Fruit fly (Drosophila melanogaster) whole organism, embryonic: Measurements from ENCODE around the gene CG32032.
A peak's percentile ranks its signal among the peaks of the same experiment; 100 is the strongest.

Experiments
- Ada2b ChIP-seq: fragments of 200-800 bp; sonication (Bioruptor generic); IDR thresholded peaks from 2 replicates; pipeline ENCODE4 v1.3.6; 2022; ENCODE audit warnings: missing biosample characterization, missing genetic modification characterization
- Bgb ChIP-seq: fragments of 200-800 bp; sonication (Bioruptor generic); IDR thresholded peaks from 2 replicates; pipeline ENCODE4 v1.3.6; 2022; ENCODE audit warnings: missing biosample characterization, missing genetic modification characterization; ENCODE audit not compliant: partially characterized antibody
- Blimp-1 ChIP-seq: fragments of 200-800 bp; sonication (Bioruptor generic); optimal IDR thresholded peaks from 3 replicates; lab custom pipeline; 2018; ENCODE audit warnings: missing biosample characterization, missing genetic modification characterization, mild to moderate bottlenecking, moderate library complexity, missing genetic modification reagents
- CG10462 ChIP-seq: fragments of 200-800 bp; sonication (Bioruptor generic); optimal IDR thresholded peaks from 2 replicates; lab custom pipeline; 2016; ENCODE audit warnings: missing biosample characterization, missing genetic modification characterization
- CG10979 ChIP-seq: fragments of 200-800 bp; sonication (Bioruptor generic); optimal IDR thresholded peaks from 2 replicates; lab custom pipeline; 2018; ENCODE audit warnings: missing biosample characterization, mild to moderate bottlenecking, missing genetic modification characterization, moderate library complexity
- CG12104 ChIP-seq: fragments of 200-800 bp; sonication (Bioruptor generic); optimal IDR thresholded peaks from 3 replicates; lab custom pipeline; 2016; ENCODE audit warnings: missing biosample characterization, missing genetic modification characterization
- CG1233 ChIP-seq: fragments of 200-800 bp; sonication (Bioruptor generic); optimal IDR thresholded peaks from 4 replicates; lab custom pipeline; 2018; ENCODE audit warnings: missing biosample characterization, mild to moderate bottlenecking, missing genetic modification characterization
- CG13424 ChIP-seq: fragments of 200-800 bp; sonication (Bioruptor generic); optimal IDR thresholded peaks from 2 replicates; lab custom pipeline; 2019; ENCODE audit warnings: missing biosample characterization, mild to moderate bottlenecking, missing genetic modification characterization, moderate library complexity
- CG15601 ChIP-seq: fragments of 200-800 bp; sonication (Bioruptor generic); optimal IDR thresholded peaks from 3 replicates; lab custom pipeline; 2019; ENCODE audit warnings: missing biosample characterization, mild to moderate bottlenecking, missing genetic modification characterization, moderate library complexity
- CG1792 ChIP-seq: fragments of 200-800 bp; sonication (Bioruptor generic); optimal IDR thresholded peaks from 2 replicates; lab custom pipeline; 2016; ENCODE audit warnings: missing biosample characterization, missing genetic modification characterization
- CG18619 ChIP-seq: fragments of 200-800 bp; sonication (Bioruptor generic); optimal IDR thresholded peaks from 3 replicates; lab custom pipeline; 2017; ENCODE audit warnings: missing biosample characterization, mild to moderate bottlenecking, missing genetic modification characterization
- CG2116 ChIP-seq: fragments of 200-800 bp; sonication (Bioruptor generic); optimal IDR thresholded peaks from 3 replicates; lab custom pipeline; 2018; ENCODE audit warnings: missing biosample characterization, mild to moderate bottlenecking, missing genetic modification characterization
- CG2889 ChIP-seq: fragments of 200-800 bp; sonication (Bioruptor generic); IDR thresholded peaks from 3 replicates; pipeline ENCODE4 v1.3.6; 2022; ENCODE audit warnings: missing biosample characterization, missing genetic modification characterization
- CG32532 ChIP-seq: fragments of 200-800 bp; sonication (Bioruptor generic); IDR thresholded peaks from 2 replicates; pipeline ENCODE4 v1.3.6; 2022; ENCODE audit warnings: missing biosample characterization, missing genetic modification characterization
- CG34224 ChIP-seq: fragments of 200-800 bp; sonication (Bioruptor generic); IDR thresholded peaks from 3 replicates; pipeline ENCODE4 v1.3.6; 2022; ENCODE audit warnings: missing biosample characterization, missing genetic modification characterization; ENCODE audit not compliant: partially characterized antibody
- CG34376 ChIP-seq: fragments of 200-800 bp; sonication (Bioruptor generic); optimal IDR thresholded peaks from 2 replicates; lab custom pipeline; 2018; ENCODE audit warnings: missing biosample characterization, mild to moderate bottlenecking, missing genetic modification characterization
- CG4424 ChIP-seq: fragments of 200-800 bp; sonication (Bioruptor generic); optimal IDR thresholded peaks from 3 replicates; lab custom pipeline; 2016; ENCODE audit warnings: missing biosample characterization, missing genetic modification characterization
- CG4820 ChIP-seq: fragments of 200-800 bp; sonication (Bioruptor generic); optimal IDR thresholded peaks from 3 replicates; lab custom pipeline; 2016; ENCODE audit warnings: missing biosample characterization, missing genetic modification characterization
- CG6654 ChIP-seq: fragments of 200-800 bp; sonication (Bioruptor generic); optimal IDR thresholded peaks from 2 replicates; lab custom pipeline; 2017; ENCODE audit warnings: missing biosample characterization, mild to moderate bottlenecking, missing genetic modification characterization
- CG7987 ChIP-seq: fragments of 200-800 bp; sonication (Bioruptor generic); optimal IDR thresholded peaks from 2 replicates; lab custom pipeline; 2018; ENCODE audit warnings: missing biosample characterization, mild to moderate bottlenecking, missing genetic modification characterization, moderate library complexity
- CG8290 ChIP-seq, 3 experiments: fragments of 200-800 bp; sonication (Bioruptor generic); optimal IDR thresholded peaks; 2 replicates each; lab custom pipeline; 2016 to 2019; ENCODE audit warnings: missing biosample characterization in 3 of 3, missing genetic modification characterization in 3 of 3, mild to moderate bottlenecking in 2 of 3, moderate library complexity in 1 of 3
- CG9437 ChIP-seq: fragments of 200-800 bp; sonication (Bioruptor generic); optimal IDR thresholded peaks from 2 replicates; lab custom pipeline; 2018; ENCODE audit warnings: missing biosample characterization, mild to moderate bottlenecking, missing genetic modification characterization
- CrebB ChIP-seq: fragments of 200-800 bp; sonication (Bioruptor generic); optimal IDR thresholded peaks from 3 replicates; lab custom pipeline; 2018; ENCODE audit warnings: missing biosample characterization, mild to moderate bottlenecking, missing genetic modification characterization
- Elba2 ChIP-seq: fragments of 200-800 bp; sonication (Bioruptor generic); optimal IDR thresholded peaks from 3 replicates; lab custom pipeline; 2016; ENCODE audit warnings: missing biosample characterization, missing genetic modification characterization
- Hey ChIP-seq: fragments of 200-800 bp; sonication (Bioruptor generic); optimal IDR thresholded peaks from 3 replicates; lab custom pipeline; 2018; ENCODE audit warnings: missing biosample characterization, mild to moderate bottlenecking, missing genetic modification characterization
- HmgZ ChIP-seq: fragments of 200-800 bp; sonication (Bioruptor generic); optimal IDR thresholded peaks from 2 replicates; lab custom pipeline; 2018; ENCODE audit warnings: missing biosample characterization, mild to moderate bottlenecking, missing genetic modification characterization
- abd-A ChIP-seq: fragments of 200-800 bp; sonication (Bioruptor generic); optimal IDR thresholded peaks from 3 replicates; lab custom pipeline; 2019; ENCODE audit warnings: missing biosample characterization, mild to moderate bottlenecking, missing genetic modification characterization, moderate library complexity
- bab2 ChIP-seq: fragments of 200-800 bp; sonication (Bioruptor generic); optimal IDR thresholded peaks from 2 replicates; lab custom pipeline; 2016; ENCODE audit warnings: missing biosample characterization, missing genetic modification characterization
- chif ChIP-seq, 2 experiments: fragments of 200-800 bp; sonication (Bioruptor generic); optimal IDR thresholded peaks; 3 replicates each; lab custom pipeline; 2016; ENCODE audit warnings: missing biosample characterization in 2 of 2, missing genetic modification characterization in 2 of 2
- chn ChIP-seq: fragments of 200-800 bp; sonication (Bioruptor generic); optimal IDR thresholded peaks from 2 replicates; lab custom pipeline; 2016; ENCODE audit warnings: missing biosample characterization, missing genetic modification characterization
- grn ChIP-seq: fragments of 200-800 bp; sonication (Bioruptor generic); optimal IDR thresholded peaks from 3 replicates; lab custom pipeline; 2017; ENCODE audit warnings: missing biosample characterization, missing genetic modification characterization
- ham ChIP-seq: fragments of 200-800 bp; sonication (Bioruptor generic); IDR thresholded peaks from 2 replicates; pipeline ENCODE4 v1.3.6; 2022; ENCODE audit warnings: missing biosample characterization, missing genetic modification characterization
- hbn ChIP-seq: fragments of 200-800 bp; sonication (Bioruptor generic); IDR thresholded peaks from 2 replicates; pipeline ENCODE4 v1.3.6; 2022; ENCODE audit warnings: missing biosample characterization, missing genetic modification characterization; ENCODE audit not compliant: partially characterized antibody
- jing ChIP-seq: fragments of 200-800 bp; sonication (Bioruptor generic); optimal IDR thresholded peaks from 2 replicates; lab custom pipeline; 2018; ENCODE audit warnings: missing biosample characterization, mild to moderate bottlenecking, missing genetic modification characterization
- kni ChIP-seq: fragments of 200-800 bp; sonication (Bioruptor generic); optimal IDR thresholded peaks from 3 replicates; lab custom pipeline; 2017; ENCODE audit warnings: mild to moderate bottlenecking, missing biosample characterization, missing genetic modification reagents, missing genetic modification characterization
- luna ChIP-seq: fragments of 200-800 bp; sonication (Bioruptor generic); optimal IDR thresholded peaks from 2 replicates; lab custom pipeline; 2016; ENCODE audit warnings: missing biosample characterization, missing genetic modification characterization
- nau ChIP-seq: fragments of 200-800 bp; sonication (Bioruptor generic); optimal IDR thresholded peaks from 3 replicates; lab custom pipeline; 2017; ENCODE audit warnings: missing biosample characterization, mild to moderate bottlenecking, missing genetic modification characterization, missing genetic modification reagents
- pb ChIP-seq: fragments of 200-800 bp; sonication (Bioruptor generic); optimal IDR thresholded peaks from 3 replicates; lab custom pipeline; 2016; ENCODE audit warnings: missing biosample characterization, missing genetic modification characterization
- peb ChIP-seq: fragments of 200-800 bp; sonication (Bioruptor generic); IDR thresholded peaks from 2 replicates; pipeline ENCODE4 v1.3.6; 2022; ENCODE audit warnings: missing biosample characterization, missing genetic modification characterization
- pita ChIP-seq: fragments of 200-800 bp; sonication (Bioruptor generic); optimal IDR thresholded peaks from 2 replicates; lab custom pipeline; 2017; ENCODE audit warnings: missing biosample characterization, mild to moderate bottlenecking, missing genetic modification characterization
- pum ChIP-seq: fragments of 200-800 bp; sonication (Bioruptor generic); optimal IDR thresholded peaks from 2 replicates; lab custom pipeline; 2016; ENCODE audit warnings: missing biosample characterization, missing genetic modification characterization
- ro ChIP-seq: fragments of 200-800 bp; sonication (Bioruptor generic); IDR thresholded peaks from 2 replicates; pipeline ENCODE4 v1.3.6; 2022; ENCODE audit warnings: missing biosample characterization, missing genetic modification characterization
- tap ChIP-seq: fragments of 200-800 bp; optimal IDR thresholded peaks from 3 replicates; lab custom pipeline; 2019; ENCODE audit warnings: missing biosample characterization, mild to moderate bottlenecking, missing genetic modification characterization, moderate library complexity
- tgo ChIP-seq: fragments of 200-800 bp; sonication (Bioruptor generic); IDR thresholded peaks from 3 replicates; pipeline ENCODE4 v1.3.6; 2022; ENCODE audit warnings: missing biosample characterization, missing genetic modification characterization
- tll ChIP-seq, 2 experiments: fragments of 200-800 bp in 1 of 2; fragments of >200 bp in 1 of 2; sonication (Bioruptor generic) in 1 of 2; optimal IDR thresholded peaks; 2 replicates each; lab custom pipeline; 2017 to 2019; ENCODE audit warnings: missing biosample characterization in 2 of 2, missing genetic modification characterization in 2 of 2, mild to moderate bottlenecking in 1 of 2, moderate library complexity in 1 of 2
- toy ChIP-seq: fragments of 200-800 bp; sonication (Bioruptor generic); IDR thresholded peaks from 2 replicates; pipeline ENCODE4 v1.3.6; 2022; ENCODE audit warnings: missing biosample characterization, missing genetic modification characterization
- twi ChIP-seq: fragments of 200-800 bp; optimal IDR thresholded peaks from 2 replicates; lab custom pipeline; 2019; ENCODE audit warnings: missing biosample characterization, mild to moderate bottlenecking, missing genetic modification characterization, moderate library complexity
- vnd ChIP-seq: fragments of 200-800 bp; sonication (Bioruptor generic); IDR thresholded peaks from 3 replicates; pipeline ENCODE4 v1.3.6; 2022; ENCODE audit warnings: missing biosample characterization, missing genetic modification characterization; ENCODE audit not compliant: partially characterized antibody

The CG32032 gene

dm6 chr3L:9057429-9058088 lies 35.3 kb upstream of the CG32032 start (continued):
- peak; percentile 89 for TF ChIP-seq Blimp-1 (GFP tag; lab: Kevin White, UChicago)
- peak; percentile 88 for TF ChIP-seq CrebB (tag; lab: Kevin White, UChicago)
- TF ChIP-seq ro (GFP tag; lab: Robert Waterston, UW) = peak; percentile 54; the same call in 1 of the 2 replicates
- peak; percentile 87 for TF ChIP-seq CG1233 (GFP tag; lab: Kevin White, UChicago)
- TF ChIP-seq chn = peak; percentile 69
- TF ChIP-seq jing = peak; percentile 61
- peak; percentile 78 for TF ChIP-seq CG2889
- peak; percentile 57 to 60 for TF ChIP-seq chif (GFP tag; optimal IDR thresholded peaks at IDR 0.05; lab: Kevin White, UChicago)
- no peak for TF ChIP-seq Bgb (GFP tag; lab: Robert Waterston, UW)
- peak; percentile 57 for TF ChIP-seq CG8290 (GFP tag; optimal IDR thresholded peaks at IDR 0.05; lab: Kevin White, UChicago)
- TF ChIP-seq CG8290 (tag; optimal IDR thresholded peaks at IDR 0.05; lab: Kevin White, UChicago) = peak in 1 of 2 experiments; percentile 36
- no peak for TF ChIP-seq luna (GFP tag; lab: Kevin White, UChicago)
- no peak for TF ChIP-seq pita
- TF ChIP-seq CG1792 (GFP tag; lab: Kevin White, UChicago) = peak; percentile 10
- peak; percentile 85 for TF ChIP-seq tap (tag; lab: Kevin White, UChicago)
- TF ChIP-seq CG10979 (tag; lab: Kevin White, UChicago) = peak; percentile 91
- peak; percentile 94 for TF ChIP-seq HmgZ (tag; lab: Kevin White, UChicago)
- peak; percentile 81 for TF ChIP-seq abd-A
- peak; percentile 71 for TF ChIP-seq CG6654 (GFP tag; lab: Kevin White, UChicago)
- TF ChIP-seq CG18619 (GFP tag; lab: Kevin White, UChicago) = peak; percentile 87
- TF ChIP-seq Hey (tag; lab: Kevin White, UChicago) = peak; percentile 44
- peak; percentile 68 for TF ChIP-seq CG7987 (GFP tag; lab: Kevin White, UChicago)
- TF ChIP-seq CG15601 (tag; lab: Kevin White, UChicago) = peak; percentile 92
- peak; percentile 90 for TF ChIP-seq tgo (GFP tag; lab: Robert Waterston, UW)
- peak; percentile 38 for TF ChIP-seq pum (GFP tag; lab: Kevin White, UChicago)
- peak; percentile 76 for TF ChIP-seq CG10462 (GFP tag; lab: Kevin White, UChicago)
- peak; percentile 96 for TF ChIP-seq CG32532
- TF ChIP-seq twi (tag; lab: Kevin White, UChicago) = peak; percentile 85
- TF ChIP-seq bab2 = peak; percentile 46
- TF ChIP-seq CG34224 (GFP tag; lab: Robert Waterston, UW) = no peak
- no peak for TF ChIP-seq tll (GFP tag; optimal IDR thresholded peaks at IDR 0.05; lab: Kevin White, UChicago)
- peak; percentile 78 for TF ChIP-seq peb (GFP tag; lab: Robert Waterston, UW)
- peak; percentile 89 for TF ChIP-seq Ada2b (GFP tag; lab: Robert Waterston, UW)
- TF ChIP-seq CG34376 (GFP tag; lab: Kevin White, UChicago) = peak; percentile 86
- TF ChIP-seq vnd (GFP tag; lab: Robert Waterston, UW) = no peak
- TF ChIP-seq CG4820 (GFP tag; lab: Kevin White, UChicago) = peak; percentile 80
- TF ChIP-seq CG4424 (GFP tag; lab: Kevin White, UChicago) = peak; percentile 90
- peak; percentile 90 for TF ChIP-seq CG9437
- TF ChIP-seq kni = peak; percentile 23
- TF ChIP-seq hbn = no peak
- peak; percentile 48 for TF ChIP-seq CG2116 (GFP tag; lab: Kevin White, UChicago)
- TF ChIP-seq ham = no peak
- peak; percentile 89 for TF ChIP-seq CG12104 (GFP tag; lab: Kevin White, UChicago)
- TF ChIP-seq Elba2 = no peak
- peak; percentile 94 for TF ChIP-seq CG13424 (tag; lab: Kevin White, UChicago)
- TF ChIP-seq nau (GFP tag; lab: Kevin White, UChicago) = peak; percentile 72
- TF ChIP-seq grn (GFP tag; lab: Kevin White, UChicago) = peak; percentile 7
- TF ChIP-seq pb (GFP tag; lab: Kevin White, UChicago) = no peak
- TF ChIP-seq toy (GFP tag; lab: Robert Waterston, UW) = peak; percentile 75; the same call in 1 of the 2 replicates
